Worm (Caenorhabditis elegans) whole organism, late embryonic: Measurements from ENCODE around the gene F40G9.14.
A peak's percentile ranks its signal among the peaks of the same experiment; 100 is the strongest.

Experiments used
- F13H6.1 ChIP-seq: sonication (generic microtip); optimal IDR thresholded peaks from 2 replicates; lab custom pipeline; 2016; ENCODE audit warnings: missing genetic modification characterization, missing compliant biosample characterization
- K02D7.2 ChIP-seq: sonication (generic microtip); optimal IDR thresholded peaks from 2 replicates; lab custom pipeline; 2017; ENCODE audit warnings: mild to moderate bottlenecking, missing genetic modification characterization, missing compliant biosample characterization
- K09A11.1 ChIP-seq: sonication (generic microtip); optimal IDR thresholded peaks from 2 replicates; lab custom pipeline; 2017; ENCODE audit warnings: antibody characterized with exemption, mild to moderate bottlenecking, missing genetic modification characterization, missing compliant biosample characterization; ENCODE audit not compliant: insufficient read depth
- Y22D7AL.16 ChIP-seq: sonication (generic microtip); optimal IDR thresholded peaks from 2 replicates; lab custom pipeline; 2016; ENCODE audit warnings: missing genetic modification characterization, missing compliant biosample characterization
- ahr-1 ChIP-seq: sonication (generic microtip); optimal IDR thresholded peaks from 2 replicates; lab custom pipeline; 2016; ENCODE audit warnings: missing genetic modification characterization, missing compliant biosample characterization
- ama-1 ChIP-seq: fragments of 150-350 bp; optimal IDR thresholded peaks from 2 replicates; lab custom pipeline; 2014
- ceh-14 ChIP-seq: sonication (generic microtip); optimal IDR thresholded peaks from 2 replicates; lab custom pipeline; 2016; ENCODE audit warnings: missing genotype, missing genetic modification characterization, missing compliant biosample characterization
- ceh-2 ChIP-seq: sonication (generic microtip); optimal IDR thresholded peaks from 2 replicates; lab custom pipeline; 2016; ENCODE audit warnings: missing genotype, missing genetic modification characterization, missing compliant biosample characterization
- ceh-30 ChIP-seq: fragments of 150-350 bp; optimal IDR thresholded peaks from 2 replicates; lab custom pipeline; 2014; ENCODE audit warnings: missing biosample characterization, missing genetic modification characterization
- ceh-34 ChIP-seq: sonication (generic microtip); optimal IDR thresholded peaks from 2 replicates; lab custom pipeline; 2016; ENCODE audit warnings: mild to moderate bottlenecking, missing genetic modification characterization, missing compliant biosample characterization
- ceh-48 ChIP-seq: sonication (generic microtip); optimal IDR thresholded peaks from 2 replicates; lab custom pipeline; 2016; ENCODE audit warnings: missing genetic modification characterization, inconsistent platforms, missing compliant biosample characterization
- ceh-9 ChIP-seq: sonication (generic microtip); optimal IDR thresholded peaks from 2 replicates; lab custom pipeline; 2016; ENCODE audit warnings: mild to moderate bottlenecking, missing genetic modification characterization, inconsistent platforms, missing compliant biosample characterization
- che-1 ChIP-seq: sonication (generic microtip); optimal IDR thresholded peaks from 2 replicates; lab custom pipeline; 2016; ENCODE audit warnings: mild to moderate bottlenecking, missing genetic modification characterization, missing compliant biosample characterization
- dmd-4 ChIP-seq: sonication (generic microtip); optimal IDR thresholded peaks from 2 replicates; lab custom pipeline; 2016; ENCODE audit warnings: borderline replicate concordance, missing genetic modification characterization, missing compliant biosample characterization
- dve-1 ChIP-seq: sonication (generic microtip); optimal IDR thresholded peaks from 2 replicates; lab custom pipeline; 2017; ENCODE audit warnings: antibody characterized with exemption, mild to moderate bottlenecking, missing genetic modification characterization, missing compliant biosample characterization
- elt-2 ChIP-seq: sonication (generic microtip); optimal IDR thresholded peaks from 2 replicates; lab custom pipeline; 2016; ENCODE audit warnings: missing genetic modification reagents, missing genetic modification characterization, missing compliant biosample characterization
- fax-1 ChIP-seq: sonication (generic microtip); optimal IDR thresholded peaks from 2 replicates; lab custom pipeline; 2016; ENCODE audit warnings: missing genotype, missing genetic modification characterization, missing compliant biosample characterization
- gmeb-2 ChIP-seq: sonication (generic microtip); optimal IDR thresholded peaks from 2 replicates; lab custom pipeline; 2016; ENCODE audit warnings: missing genetic modification characterization, inconsistent platforms, missing compliant biosample characterization
- hlh-13 ChIP-seq: fragments of 200-800 bp; sonication (Bioruptor generic); optimal IDR thresholded peaks from 2 replicates; lab custom pipeline; 2018; ENCODE audit warnings: mild to moderate bottlenecking, missing genetic modification characterization, missing compliant biosample characterization
- hlh-30 ChIP-seq: sonication (generic microtip); optimal IDR thresholded peaks from 2 replicates; lab custom pipeline; 2017; ENCODE audit warnings: antibody characterized with exemption, missing genetic modification characterization, missing compliant biosample characterization; ENCODE audit not compliant: insufficient read depth
- hlh-8 ChIP-seq: sonication (generic microtip); optimal IDR thresholded peaks from 2 replicates; lab custom pipeline; 2016; ENCODE audit warnings: missing genotype, missing genetic modification characterization, missing compliant biosample characterization
- lin-11 ChIP-seq: fragments of 200-800 bp; sonication (Bioruptor generic); optimal IDR thresholded peaks from 2 replicates; lab custom pipeline; 2018; ENCODE audit warnings: mild to moderate bottlenecking, missing genetic modification characterization, missing compliant biosample characterization
- madf-2 ChIP-seq: sonication (generic microtip); optimal IDR thresholded peaks from 2 replicates; lab custom pipeline; 2017; ENCODE audit warnings: missing genetic modification characterization, missing compliant biosample characterization
- nhr-232 ChIP-seq: sonication (generic microtip); optimal IDR thresholded peaks from 2 replicates; lab custom pipeline; 2016; ENCODE audit warnings: missing genetic modification characterization, missing compliant biosample characterization
- npax-4 ChIP-seq: sonication (generic microtip); optimal IDR thresholded peaks from 2 replicates; lab custom pipeline; 2016; ENCODE audit warnings: missing genetic modification characterization, missing compliant biosample characterization
- pax-1 ChIP-seq: fragments of 150-350 bp; optimal IDR thresholded peaks from 2 replicates; lab custom pipeline; 2014; ENCODE audit warnings: missing biosample characterization, missing genetic modification characterization
- pqm-1 ChIP-seq: sonication (generic microtip); optimal IDR thresholded peaks from 2 replicates; lab custom pipeline; 2016; ENCODE audit warnings: missing genetic modification characterization, missing compliant biosample characterization
- pros-1 ChIP-seq: fragments of 150-350 bp; optimal IDR thresholded peaks from 2 replicates; lab custom pipeline; 2014; ENCODE audit warnings: missing biosample characterization, missing genetic modification reagents, missing genetic modification characterization
- ref-2 ChIP-seq: sonication (generic microtip); optimal IDR thresholded peaks from 2 replicates; lab custom pipeline; 2016; ENCODE audit warnings: missing genetic modification characterization, missing compliant biosample characterization
- rnt-1 ChIP-seq: sonication (generic microtip); optimal IDR thresholded peaks from 2 replicates; lab custom pipeline; 2016; ENCODE audit warnings: missing genetic modification characterization, missing compliant biosample characterization
- sox-2 ChIP-seq: fragments of 200-800 bp; sonication (Bioruptor generic); IDR thresholded peaks from 2 replicates; pipeline ENCODE4 v1.3.6; 2022; ENCODE audit warnings: missing genetic modification reagents, missing genetic modification characterization, missing compliant biosample characterization
- sox-4 ChIP-seq: sonication (generic microtip); optimal IDR thresholded peaks from 2 replicates; lab custom pipeline; 2017; ENCODE audit warnings: mild to moderate bottlenecking, missing genetic modification characterization, inconsistent platforms, missing compliant biosample characterization
- syd-9 ChIP-seq: sonication (generic microtip); optimal IDR thresholded peaks from 2 replicates; lab custom pipeline; 2016; ENCODE audit warnings: mild to moderate bottlenecking, missing genetic modification characterization, moderate library complexity, missing compliant biosample characterization
- unc-55 ChIP-seq: sonication (generic microtip); optimal IDR thresholded peaks from 2 replicates; lab custom pipeline; 2017; ENCODE audit warnings: missing biosample characterization, missing genetic modification reagents, missing genetic modification characterization
- unc-86 ChIP-seq: sonication (generic microtip); optimal IDR thresholded peaks from 2 replicates; lab custom pipeline; 2016; ENCODE audit warnings: missing genetic modification characterization, missing compliant biosample characterization
- zip-5 ChIP-seq: sonication (generic microtip); optimal IDR thresholded peaks from 2 replicates; lab custom pipeline; 2016; ENCODE audit warnings: missing genetic modification characterization, missing compliant biosample characterization

F40G9.14 gene

ce11 chrIII:189280-189679, 11.7 kb upstream of the F40G9.14 start:
- TF ChIP-seq K09A11.1: no peak
- no peak for TF ChIP-seq Y22D7AL.16 (tag; lab: Kevin White, UChicago)
- no peak for TF ChIP-seq sox-4 (tag; lab: Kevin White, UChicago)
- no peak for TF ChIP-seq ama-1 (lab: Kevin White, UChicago)
- TF ChIP-seq ceh-9: no peak
- no peak for TF ChIP-seq dmd-4 (tag; lab: Kevin White, UChicago)
- TF ChIP-seq unc-55 (GFP tag; lab: Kevin White, UChicago): no peak
- TF ChIP-seq K02D7.2 (tag; lab: Kevin White, UChicago): no peak
- no peak for TF ChIP-seq npax-4 (tag; lab: Kevin White, UChicago)
- TF ChIP-seq pax-1 (tag; lab: Kevin White, UChicago): no peak
- TF ChIP-seq pqm-1 (tag; lab: Kevin White, UChicago): no peak
- TF ChIP-seq syd-9 (tag; lab: Kevin White, UChicago): no peak
- TF ChIP-seq ceh-14 (tag; lab: Kevin White, UChicago): no peak
- no peak for TF ChIP-seq ceh-48 (tag; lab: Kevin White, UChicago)
- TF ChIP-seq che-1 (tag; lab: Kevin White, UChicago): no peak
- TF ChIP-seq ceh-2 (tag; lab: Kevin White, UChicago): no peak
- no peak for TF ChIP-seq pros-1 (tag; lab: Kevin White, UChicago)
- TF ChIP-seq hlh-30 (tag; lab: Kevin White, UChicago): no peak
- no peak for TF ChIP-seq hlh-8 (tag; lab: Kevin White, UChicago)
- TF ChIP-seq hlh-13 (GFP tag; lab: Kevin White, UChicago): no peak

ce11 chrIII:188426-188888, 10.8 kb upstream of the F40G9.14 start, which contains the start of gene ubc-20:
Gene ubc-20 (plus strand): TSS chrIII:188838.
- TF ChIP-seq ceh-30 (tag; lab: Kevin White, UChicago): no peak
- TF ChIP-seq nhr-232 (tag; lab: Kevin White, UChicago): no peak
- TF ChIP-seq ceh-48 (tag; lab: Kevin White, UChicago): peak; percentile 53
- no peak for TF ChIP-seq gmeb-2 (tag; lab: Kevin White, UChicago)
- TF ChIP-seq unc-86 (tag; lab: Kevin White, UChicago): no peak

DNA sequence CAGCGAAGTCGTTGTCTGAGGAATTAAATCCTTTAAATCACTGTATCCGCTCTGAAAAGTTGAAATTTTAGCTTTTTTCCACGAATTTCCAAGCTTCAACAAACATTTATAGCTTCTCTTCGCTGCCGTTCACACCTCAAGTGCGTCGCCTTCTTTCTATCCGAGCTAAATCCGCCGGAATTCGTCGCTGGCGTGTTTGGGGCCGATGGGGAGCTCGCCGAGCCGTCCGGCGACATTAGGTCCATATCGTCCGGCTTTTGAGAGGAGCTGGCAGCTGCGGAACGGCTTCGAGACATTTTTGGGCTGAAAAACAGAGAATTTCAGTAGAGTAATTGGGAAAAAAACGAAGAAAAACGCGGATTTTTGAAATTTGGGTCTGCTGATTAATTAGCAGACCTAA, 10.2 kb upstream of the F40G9.14 start, which contains the start of gene mxl-2:
Gene mxl-2, minus strand, starts transcription at position 303 of the 400 bp plus-strand sequence.
- TF ChIP-seq syd-9 (tag; lab: Kevin White, UChicago) (no peak), F13H6.1 (tag; lab: Kevin White, UChicago) (no peak), rnt-1 (tag; lab: Kevin White, UChicago) (no peak), ref-2 (no peak), dmd-4 (tag; lab: Kevin White, UChicago) (no peak), zip-5 (no peak), K02D7.2 (tag; lab: Kevin White, UChicago) (no peak)

DNA sequence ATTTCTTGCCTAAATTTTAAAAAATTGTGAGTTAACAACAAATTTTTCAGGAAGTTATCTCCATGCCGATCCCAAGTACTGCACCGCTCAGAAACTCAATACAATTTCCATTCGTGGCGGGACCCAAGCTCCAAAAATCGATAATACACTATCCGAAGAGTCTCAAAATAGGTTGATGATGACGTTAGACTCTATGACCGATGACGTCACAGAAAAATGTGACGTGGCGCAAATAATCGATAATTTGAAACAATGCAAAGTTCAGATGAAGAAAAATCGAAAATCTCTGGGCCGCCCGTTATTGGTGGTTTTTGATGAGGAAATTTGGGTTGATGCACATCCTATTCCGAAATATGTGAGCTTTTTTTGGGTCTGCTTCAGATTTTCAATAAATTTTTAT, 6.7 kb upstream of the F40G9.14 start:
- no peak for TF ChIP-seq ceh-34 (tag; lab: Kevin White, UChicago)
- no peak for TF ChIP-seq ceh-14 (tag; lab: Kevin White, UChicago)
- TF ChIP-seq unc-55 (GFP tag; lab: Kevin White, UChicago): no peak
- no peak for TF ChIP-seq sox-4 (tag; lab: Kevin White, UChicago)
- no peak for TF ChIP-seq sox-2 (GFP tag; lab: Robert Waterston, UW)
- no peak for TF ChIP-seq zip-5
- TF ChIP-seq hlh-13 (GFP tag; lab: Kevin White, UChicago): no peak
- no peak for TF ChIP-seq hlh-30 (tag; lab: Kevin White, UChicago)
- TF ChIP-seq dve-1 (tag; lab: Kevin White, UChicago): no peak
- no peak for TF ChIP-seq fax-1
- no peak for TF ChIP-seq ahr-1

- TF ChIP-seq unc-86 (tag; lab: Kevin White, UChicago): no peak
- TF ChIP-seq elt-2: peak; percentile 70
- no peak for TF ChIP-seq K09A11.1
- TF ChIP-seq madf-2 (tag; lab: Kevin White, UChicago): no peak
- no peak for TF ChIP-seq fax-1
- TF ChIP-seq lin-11 (tag; lab: Kevin White, UChicago): no peak
- TF ChIP-seq npax-4 (tag; lab: Kevin White, UChicago): no peak
These were observed 5.5 kb upstream of the F40G9.14 start for ce11 chrIII:183072-183471.
